Fruit fly (Drosophila melanogaster) whole organism, embryonic: ENCODE data around the gene P58IPK.

Experiments
- ATbp ChIP-seq: fragments of 200-800 bp; sonication (Bioruptor generic); optimal IDR thresholded peaks from 2 replicates; lab custom pipeline; 2017; ENCODE audit warnings: missing biosample characterization, mild to moderate bottlenecking, missing genetic modification characterization, missing genetic modification reagents
- BEAF-32 ChIP-seq: fragments of 200-800 bp; sonication (Bioruptor generic); optimal IDR thresholded peaks from 3 replicates; lab custom pipeline; 2017; ENCODE audit warnings: missing biosample characterization, missing genetic modification characterization, mild to moderate bottlenecking, moderate library complexity, missing genetic modification reagents
- CG10147 ChIP-seq: fragments of 200-800 bp; sonication (Bioruptor generic); optimal IDR thresholded peaks from 2 replicates; lab custom pipeline; 2019; ENCODE audit warnings: missing biosample characterization, mild to moderate bottlenecking, missing genetic modification characterization, moderate library complexity
- CG11696 ChIP-seq: fragments of 200-800 bp; sonication (Bioruptor generic); IDR thresholded peaks from 2 replicates; pipeline ENCODE4 v1.3.6; 2022; ENCODE audit warnings: missing biosample characterization, missing genetic modification characterization
- CG11723 ChIP-seq: fragments of 200-800 bp; sonication (Bioruptor generic); optimal IDR thresholded peaks from 2 replicates; lab custom pipeline; 2017; ENCODE audit warnings: missing biosample characterization, mild to moderate bottlenecking, missing genetic modification characterization
- CG12071 ChIP-seq: fragments of 200-800 bp; sonication (Bioruptor generic); optimal IDR thresholded peaks from 3 replicates; lab custom pipeline; 2018; ENCODE audit warnings: missing biosample characterization, mild to moderate bottlenecking, missing genetic modification characterization
- CG12942 ChIP-seq: fragments of 200-800 bp; sonication (Bioruptor generic); optimal IDR thresholded peaks from 3 replicates; lab custom pipeline; 2016; ENCODE audit warnings: missing biosample characterization, missing genetic modification characterization
- CG14860 ChIP-seq: fragments of 200-800 bp; sonication (Bioruptor generic); IDR thresholded peaks from 3 replicates; pipeline ENCODE4 v1.3.6; 2022; ENCODE audit warnings: missing biosample characterization, missing genetic modification characterization; ENCODE audit not compliant: partially characterized antibody
- CG15011 ChIP-seq: fragments of 200-800 bp; sonication (Bioruptor generic); optimal IDR thresholded peaks from 3 replicates; lab custom pipeline; 2018; ENCODE audit warnings: missing biosample characterization, mild to moderate bottlenecking, missing genetic modification characterization
- CG15696 ChIP-seq: fragments of 200-800 bp; sonication (Bioruptor generic); optimal IDR thresholded peaks from 2 replicates; lab custom pipeline; 2019; ENCODE audit warnings: missing biosample characterization, mild to moderate bottlenecking, missing genetic modification characterization, moderate library complexity
- CG1602 ChIP-seq: fragments of 200-800 bp; sonication (Bioruptor generic); optimal IDR thresholded peaks from 3 replicates; lab custom pipeline; 2016; ENCODE audit warnings: missing biosample characterization, missing genetic modification characterization
- CG17568 ChIP-seq: fragments of 200-800 bp; sonication (Bioruptor generic); optimal IDR thresholded peaks from 2 replicates; lab custom pipeline; 2018; ENCODE audit warnings: missing biosample characterization, mild to moderate bottlenecking, missing genetic modification characterization, moderate library complexity
- CG18619 ChIP-seq: fragments of 200-800 bp; sonication (Bioruptor generic); optimal IDR thresholded peaks from 3 replicates; lab custom pipeline; 2017; ENCODE audit warnings: missing biosample characterization, mild to moderate bottlenecking, missing genetic modification characterization
- CG18764 ChIP-seq: fragments of 200-800 bp; sonication (Bioruptor generic); optimal IDR thresholded peaks from 3 replicates; lab custom pipeline; 2016; ENCODE audit warnings: missing biosample characterization, missing genetic modification characterization
- CG2202 ChIP-seq: fragments of 200-800 bp; sonication (Bioruptor generic); optimal IDR thresholded peaks from 2 replicates; lab custom pipeline; 2018; ENCODE audit warnings: missing biosample characterization, mild to moderate bottlenecking, missing genetic modification characterization
- CG2875 ChIP-seq: fragments of 200-800 bp; sonication (Bioruptor generic); optimal IDR thresholded peaks from 2 replicates; lab custom pipeline; 2017; ENCODE audit warnings: missing biosample characterization, mild to moderate bottlenecking, missing genetic modification characterization, missing genetic modification reagents
- CG30403 ChIP-seq: fragments of 200-800 bp; sonication (Bioruptor generic); optimal IDR thresholded peaks from 3 replicates; lab custom pipeline; 2016; ENCODE audit warnings: missing biosample characterization, missing genetic modification characterization
- CG32767 ChIP-seq: fragments of 200-800 bp; sonication (Bioruptor generic); IDR thresholded peaks from 2 replicates; pipeline ENCODE4 v1.3.6; 2022; ENCODE audit warnings: missing biosample characterization, missing genetic modification characterization
- CG4282 ChIP-seq: fragments of 200-800 bp; sonication (Bioruptor generic); optimal IDR thresholded peaks from 2 replicates; lab custom pipeline; 2016; ENCODE audit warnings: missing biosample characterization, missing genetic modification characterization
- CG8290 ChIP-seq, 3 experiments: fragments of 200-800 bp; sonication (Bioruptor generic); optimal IDR thresholded peaks; 2 replicates each; lab custom pipeline; 2016 to 2019; ENCODE audit warnings: missing biosample characterization in 3 of 3, missing genetic modification characterization in 3 of 3, mild to moderate bottlenecking in 2 of 3, moderate library complexity in 1 of 3
- CG8359 ChIP-seq: fragments of 200-800 bp; sonication (Bioruptor generic); optimal IDR thresholded peaks from 2 replicates; lab custom pipeline; 2017; ENCODE audit warnings: missing biosample characterization, mild to moderate bottlenecking, missing genetic modification characterization, borderline replicate concordance
- CG8924 ChIP-seq: fragments of 200-800 bp; optimal IDR thresholded peaks from 3 replicates; lab custom pipeline; 2019; ENCODE audit warnings: missing biosample characterization, mild to moderate bottlenecking, missing genetic modification characterization, moderate library complexity
- D ChIP-seq, 2 experiments: fragments of 200-800 bp in 1 of 2; fragments of >200 bp in 1 of 2; sonication (Bioruptor generic) in 1 of 2; optimal IDR thresholded peaks; 2 replicates in 1 of 2; 3 replicates in 1 of 2; lab custom pipeline; 2017; ENCODE audit warnings: mild to moderate bottlenecking in 1 of 2, missing biosample characterization in 1 of 2, missing genetic modification characterization in 1 of 2, missing genetic modification reagents in 1 of 2
- Dp ChIP-seq: fragments of 200-800 bp; sonication (Bioruptor generic); optimal IDR thresholded peaks from 2 replicates; lab custom pipeline; 2018; ENCODE audit warnings: missing biosample characterization, mild to moderate bottlenecking, missing genetic modification characterization, moderate library complexity
- E2f1 ChIP-seq: fragments of 200-800 bp; sonication (Bioruptor generic); IDR thresholded peaks from 2 replicates; pipeline ENCODE4 v1.3.6; 2022; ENCODE audit warnings: missing biosample characterization, missing genetic modification characterization
- E2f2 ChIP-seq: fragments of 200-800 bp; sonication (Bioruptor generic); IDR thresholded peaks from 2 replicates; pipeline ENCODE4 v1.3.6; 2022; ENCODE audit warnings: missing biosample characterization, missing genetic modification characterization
- Ets65A ChIP-seq: fragments of 200-800 bp; sonication (Bioruptor generic); peaks from one replicate; lab custom pipeline; 2016; ENCODE audit warnings: missing biosample characterization, missing genetic modification characterization
- Gsc ChIP-seq: fragments of 200-800 bp; sonication (Bioruptor generic); IDR thresholded peaks from 2 replicates; pipeline ENCODE4 v1.3.6; 2022; ENCODE audit warnings: missing biosample characterization, missing genetic modification characterization
- H15 ChIP-seq: fragments of 200-800 bp; sonication (Bioruptor generic); IDR thresholded peaks from 3 replicates; pipeline ENCODE4 v1.3.6; 2022; ENCODE audit warnings: missing biosample characterization, missing genetic modification characterization
- HLH4C ChIP-seq: fragments of 200-800 bp; sonication (Bioruptor generic); IDR thresholded peaks from 3 replicates; pipeline ENCODE4 v1.3.6; 2022; ENCODE audit warnings: missing biosample characterization, missing genetic modification characterization; ENCODE audit not compliant: partially characterized antibody
- Hr51 ChIP-seq, 2 experiments: fragments of 200-800 bp; sonication (Bioruptor generic); optimal IDR thresholded peaks; 2 replicates in 1 of 2; 3 replicates in 1 of 2; lab custom pipeline; 2016 to 2018; ENCODE audit warnings: missing biosample characterization in 2 of 2, missing genetic modification characterization in 2 of 2, mild to moderate bottlenecking in 1 of 2, moderate library complexity in 1 of 2
- NFAT ChIP-seq: fragments of 200-800 bp; sonication (Bioruptor generic); IDR thresholded peaks from 2 replicates; pipeline ENCODE4 v1.3.6; 2022; ENCODE audit warnings: missing biosample characterization, missing genetic modification characterization
- Taf1 ChIP-seq: fragments of 200-800 bp; sonication (Bioruptor generic); IDR thresholded peaks from 2 replicates; pipeline ENCODE4 v1.3.6; 2022; ENCODE audit warnings: missing biosample characterization, missing genetic modification characterization
- bcd ChIP-seq: fragments of 200-800 bp; sonication (Bioruptor generic); optimal IDR thresholded peaks from 2 replicates; lab custom pipeline; 2017; ENCODE audit warnings: missing biosample characterization, mild to moderate bottlenecking, missing genetic modification characterization
- bigmax ChIP-seq: fragments of 200-800 bp; sonication (Bioruptor generic); optimal IDR thresholded peaks from 2 replicates; lab custom pipeline; 2018; ENCODE audit warnings: missing biosample characterization, mild to moderate bottlenecking, missing genetic modification characterization
- cwo ChIP-seq: fragments of 200-800 bp; sonication (Bioruptor generic); optimal IDR thresholded peaks from 3 replicates; lab custom pipeline; 2017; ENCODE audit warnings: missing biosample characterization, missing genetic modification characterization, mild to moderate bottlenecking, moderate library complexity, missing genetic modification reagents
- dmrt11E ChIP-seq: fragments of 200-800 bp; sonication (Bioruptor generic); optimal IDR thresholded peaks from 3 replicates; lab custom pipeline; 2018; ENCODE audit warnings: missing biosample characterization, mild to moderate bottlenecking, missing genetic modification characterization, moderate library complexity
- en ChIP-seq: fragments of 200-800 bp; sonication (Bioruptor generic); optimal IDR thresholded peaks from 2 replicates; lab custom pipeline; 2016; ENCODE audit warnings: missing biosample characterization, missing genetic modification characterization
- eve ChIP-seq, 2 experiments: fragments of >200 bp; optimal IDR thresholded peaks; 2 replicates each; lab custom pipeline; 2017; ENCODE audit warnings: missing biosample characterization in 2 of 2, missing genetic modification characterization in 2 of 2
- ewg ChIP-seq: fragments of 200-800 bp; sonication (Bioruptor generic); optimal IDR thresholded peaks from 3 replicates; lab custom pipeline; 2017; ENCODE audit warnings: mild to moderate bottlenecking, missing biosample characterization, missing genetic modification reagents, missing genetic modification characterization
- ftz-f1 ChIP-seq: fragments of 200-800 bp; sonication (Bioruptor generic); optimal IDR thresholded peaks from 2 replicates; lab custom pipeline; 2016; ENCODE audit warnings: missing biosample characterization, missing genetic modification characterization
- gt ChIP-seq: fragments of 200-800 bp; sonication (Bioruptor generic); IDR thresholded peaks from 2 replicates; pipeline ENCODE4 v1.3.6; 2022; ENCODE audit warnings: missing biosample characterization, missing genetic modification characterization
- hbn ChIP-seq: fragments of 200-800 bp; sonication (Bioruptor generic); IDR thresholded peaks from 2 replicates; pipeline ENCODE4 v1.3.6; 2022; ENCODE audit warnings: missing biosample characterization, missing genetic modification characterization; ENCODE audit not compliant: partially characterized antibody
- maf-S ChIP-seq: fragments of 200-800 bp; sonication (Bioruptor generic); optimal IDR thresholded peaks from 2 replicates; lab custom pipeline; 2016; ENCODE audit warnings: missing biosample characterization, missing genetic modification characterization
- ranshi ChIP-seq: fragments of 200-800 bp; sonication (Bioruptor generic); IDR thresholded peaks from 2 replicates; pipeline ENCODE4 v1.3.6; 2022; ENCODE audit warnings: missing biosample characterization, missing genetic modification characterization
- sisA ChIP-seq: fragments of 200-800 bp; sonication (Bioruptor generic); IDR thresholded peaks from 2 replicates; pipeline ENCODE4 v1.3.6; 2022; ENCODE audit warnings: missing biosample characterization, missing genetic modification characterization
- unc-4 ChIP-seq: fragments of 200-800 bp; sonication (Bioruptor generic); IDR thresholded peaks from 2 replicates; pipeline ENCODE4 v1.3.6; 2022; ENCODE audit warnings: missing biosample characterization, missing genetic modification characterization; ENCODE audit not compliant: partially characterized antibody
- zf30C ChIP-seq: fragments of 200-800 bp; sonication (Bioruptor generic); optimal IDR thresholded peaks from 3 replicates; lab custom pipeline; 2018; ENCODE audit warnings: missing biosample characterization, mild to moderate bottlenecking, missing genetic modification characterization

The P58IPK gene

DNA sequence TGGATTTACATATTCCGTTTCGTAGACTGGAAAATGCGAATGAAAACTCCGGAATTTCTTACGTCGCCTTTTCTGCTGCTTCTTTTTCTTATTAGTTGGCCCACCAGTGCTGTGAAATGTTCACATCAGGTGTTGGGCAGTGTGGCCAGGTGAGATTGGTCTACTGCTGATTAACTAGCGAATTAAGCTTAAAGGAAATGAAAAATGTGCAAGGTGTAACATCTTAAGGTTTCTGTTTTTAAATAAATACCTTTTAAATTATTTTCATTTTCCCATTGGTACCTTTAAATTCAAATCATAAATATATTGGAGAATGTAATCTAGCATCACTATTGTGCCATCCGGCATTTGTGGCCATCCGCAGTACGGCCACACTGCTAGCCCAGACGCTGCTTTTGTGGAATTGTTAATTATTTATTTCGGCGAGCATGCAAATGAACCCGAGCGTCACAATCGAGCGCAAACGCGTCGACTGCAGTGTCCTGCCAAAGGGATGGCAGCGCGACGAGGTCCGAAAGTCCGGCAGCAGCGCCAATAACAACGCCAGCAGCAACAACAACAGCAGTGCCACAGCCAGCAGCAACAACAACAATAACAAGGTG is 27.2 kb upstream of the P58IPK start, which contains the start of the genes AP-1mu and MBD-like (continued):
- peak; percentile 28 for TF ChIP-seq Dp (GFP tag; lab: Kevin White, UChicago)
- peak; percentile 48; the same call in 1 of the 2 replicates for TF ChIP-seq Taf1 (GFP tag; lab: Robert Waterston, UW)
- peak; percentile 61 for TF ChIP-seq CG12942 (GFP tag; lab: Kevin White, UChicago)
- peak; percentile 73 for TF ChIP-seq CG1602
- TF ChIP-seq CG2875 (GFP tag; lab: Kevin White, UChicago), result no peak
- TF ChIP-seq NFAT (GFP tag; lab: Robert Waterston, UW), result no peak
- TF ChIP-seq Gsc, result no peak
- TF ChIP-seq CG11723 (GFP tag; lab: Kevin White, UChicago), result peak; percentile 15
- peak; percentile 56 for TF ChIP-seq sisA (GFP tag; lab: Robert Waterston, UW)
- peak; percentile 64 for TF ChIP-seq BEAF-32 (GFP tag; lab: Kevin White, UChicago)
- TF ChIP-seq bcd (GFP tag; lab: Kevin White, UChicago), result peak; percentile 69
- no peak for TF ChIP-seq unc-4 (GFP tag; lab: Robert Waterston, UW)
- TF ChIP-seq maf-S (GFP tag; lab: Kevin White, UChicago), result peak; percentile 63
- no peak for TF ChIP-seq HLH4C (GFP tag; lab: Robert Waterston, UW)
- TF ChIP-seq CG15696 (tag; lab: Kevin White, UChicago), result peak; percentile 57
- no peak for TF ChIP-seq bigmax
- TF ChIP-seq Hr51 (GFP tag; optimal IDR thresholded peaks at IDR 0.05; lab: Kevin White, UChicago), result peak in 1 of 2 experiments; percentile 65
- no peak for TF ChIP-seq CG11696
- 0 out of 2 replicates have a peak, but pooled peaks have one; percentile 45 for TF ChIP-seq CG32767
- no peak for TF ChIP-seq ATbp (GFP tag; lab: Kevin White, UChicago)
- TF ChIP-seq E2f1 (GFP tag; lab: Robert Waterston, UW), result peak; percentile 51
- TF ChIP-seq CG8359 (GFP tag; lab: Kevin White, UChicago), result peak; percentile 35
- TF ChIP-seq eve (GFP tag; optimal IDR thresholded peaks at IDR 0.05; lab: Kevin White, UChicago), result no peak
- TF ChIP-seq E2f2, result peak; percentile 60
- peak; percentile 49 for TF ChIP-seq hbn
- TF ChIP-seq CG18619 (GFP tag; lab: Kevin White, UChicago), result peak; percentile 66
- peak; percentile 58 for TF ChIP-seq ewg (GFP tag; lab: Kevin White, UChicago)
- TF ChIP-seq CG2202 (tag; lab: Kevin White, UChicago), result peak; percentile 37
- no peak for TF ChIP-seq ftz-f1 (GFP tag; lab: Kevin White, UChicago)
- peak; percentile 83 for TF ChIP-seq CG30403
- TF ChIP-seq ranshi (GFP tag; lab: Robert Waterston, UW), result peak; percentile 58; the same call in 1 of the 2 replicates
- TF ChIP-seq Ets65A (GFP tag; lab: Kevin White, UChicago), result peak; percentile 95
- TF ChIP-seq gt (GFP tag; lab: Robert Waterston, UW), result 0 out of 2 replicates have a peak, but pooled peaks have one; percentile 14
- peak; percentile 58 for TF ChIP-seq CG8290 (GFP tag; optimal IDR thresholded peaks at IDR 0.05; lab: Kevin White, UChicago)
- TF ChIP-seq CG8290 (tag; optimal IDR thresholded peaks at IDR 0.05; lab: Kevin White, UChicago), result no peak
- no peak for TF ChIP-seq zf30C (GFP tag; lab: Kevin White, UChicago)
- no peak for TF ChIP-seq CG4282 (GFP tag; lab: Kevin White, UChicago)
- TF ChIP-seq cwo (GFP tag; lab: Kevin White, UChicago), result no peak
- no peak for TF ChIP-seq CG15011 (GFP tag; lab: Kevin White, UChicago)
- TF ChIP-seq D (optimal IDR thresholded peaks at IDR 0.05; lab: Kevin White, UChicago), result no peak
- no peak for TF ChIP-seq D (GFP tag; optimal IDR thresholded peaks at IDR 0.05; lab: Kevin White, UChicago)
- peak; percentile 28 for TF ChIP-seq CG18764 (GFP tag; lab: Kevin White, UChicago)
- peak; percentile 63 for TF ChIP-seq CG8924
- TF ChIP-seq CG12071 (GFP tag; lab: Kevin White, UChicago), result no peak
- TF ChIP-seq CG10147, result peak; percentile 46
- no peak for TF ChIP-seq CG17568 (GFP tag; lab: Kevin White, UChicago)
- TF ChIP-seq H15, result 0 out of 3 replicates have a peak, but pooled peaks have one; percentile 18
- TF ChIP-seq CG14860 (GFP tag; lab: Robert Waterston, UW), result no peak
- peak; percentile 38 for TF ChIP-seq en
- peak; percentile 55 for TF ChIP-seq dmrt11E (tag; lab: Kevin White, UChicago)
